Worm (Caenorhabditis elegans) whole organism, mixed stage, embryonic: ENCODE results near the gene npr-15.
A peak's percentile ranks its signal among the peaks of the same experiment; 100 is the strongest.

Experiments used
- blmp-1 ChIP-seq: fragments of 150-350 bp; optimal IDR thresholded peaks from 2 replicates; lab custom pipeline; 2014; ENCODE audit warnings: missing biosample characterization, missing genetic modification characterization
- lin-13 ChIP-seq: fragments of 150-350 bp; optimal IDR thresholded peaks from 2 replicates; lab custom pipeline; 2014; ENCODE audit warnings: missing biosample characterization, missing genetic modification characterization
- lsy-2 ChIP-seq: fragments of 150-350 bp; optimal IDR thresholded peaks from 2 replicates; lab custom pipeline; 2014; ENCODE audit warnings: missing biosample characterization, missing genetic modification characterization
- mab-5 ChIP-seq: fragments of 150-350 bp; optimal IDR thresholded peaks from 2 replicates; lab custom pipeline; 2014; ENCODE audit warnings: missing biosample characterization, missing genetic modification characterization
- mep-1 ChIP-seq: fragments of 150-350 bp; optimal IDR thresholded peaks from 2 replicates; lab custom pipeline; 2017; ENCODE audit warnings: missing biosample characterization, missing genetic modification reagents, missing genetic modification characterization, inconsistent platforms
- nhr-12 ChIP-seq: fragments of 150-350 bp; optimal IDR thresholded peaks from 2 replicates; lab custom pipeline; 2014; ENCODE audit warnings: missing biosample characterization, missing genetic modification characterization
- nhr-28 ChIP-seq: fragments of 150-350 bp; optimal IDR thresholded peaks from 2 replicates; lab custom pipeline; 2014; ENCODE audit warnings: missing biosample characterization, missing genetic modification characterization
- snpc-4 ChIP-seq: fragments of 150-350 bp; optimal IDR thresholded peaks from 2 replicates; lab custom pipeline; 2014; ENCODE audit warnings: missing biosample characterization, missing genetic modification characterization
- unc-39 ChIP-seq: fragments of 150-350 bp; optimal IDR thresholded peaks from 2 replicates; lab custom pipeline; 2014; ENCODE audit warnings: missing biosample characterization, missing genetic modification characterization
- unc-62 ChIP-seq: fragments of 150-350 bp; optimal IDR thresholded peaks from 2 replicates; lab custom pipeline; 2014; ENCODE audit warnings: missing biosample characterization, missing genetic modification reagents, missing genetic modification characterization

DNA sequence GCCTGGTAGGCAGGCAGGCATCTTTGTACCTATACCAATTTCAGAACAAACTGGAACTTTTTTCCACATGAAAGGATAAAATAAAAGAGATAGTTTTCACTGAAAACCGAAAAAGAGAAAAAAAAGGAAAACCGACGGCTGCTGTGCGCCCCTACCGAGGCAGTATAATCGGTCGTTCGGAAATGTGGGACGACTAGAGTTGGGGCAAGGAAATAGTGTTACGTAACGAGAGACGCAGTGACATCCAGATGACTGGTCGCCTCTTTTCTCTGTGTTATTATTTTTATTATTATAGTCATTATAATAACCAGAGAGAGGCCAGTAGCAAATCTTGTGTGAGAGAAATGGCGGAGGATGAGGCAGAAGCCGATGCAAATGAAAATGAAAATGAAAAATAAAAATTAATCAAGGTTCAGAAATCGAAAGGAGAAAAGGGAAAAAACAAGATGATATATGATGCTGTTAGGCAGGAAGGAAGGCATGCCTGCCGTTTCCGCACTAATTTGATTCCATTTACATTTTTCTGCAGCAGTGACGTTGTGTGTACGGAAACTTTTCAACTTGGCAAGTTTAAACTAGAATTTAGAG, 13.0 kb downstream of the npr-15 start:
- TF ChIP-seq lin-13 (tag; lab: Kevin White, UChicago), result no peak
- TF ChIP-seq unc-62 (GFP tag; lab: Kevin White, UChicago), result no peak
- no peak for TF ChIP-seq nhr-12 (tag; lab: Kevin White, UChicago)
- no peak for TF ChIP-seq snpc-4 (tag; lab: Kevin White, UChicago)
- no peak for TF ChIP-seq lsy-2 (tag; lab: Kevin White, UChicago)
- no peak for TF ChIP-seq mep-1
- TF ChIP-seq nhr-28, result no peak
- TF ChIP-seq unc-39, result no peak
- no peak for TF ChIP-seq mab-5 (tag; lab: Kevin White, UChicago)
- peak; percentile 86 for TF ChIP-seq blmp-1 (tag; lab: Kevin White, UChicago)
